Worm (Caenorhabditis elegans): ENCODE data around the gene C30H6.8.
A peak's percentile ranks its signal among the peaks of the same experiment; 100 is the strongest.

Gene C30H6.8

ce11 chrIV:17382029-17382428, at the start of gene C30H6.8:
Gene C30H6.8 (plus strand): TSS chrIV:17382329.
- TF ChIP-seq mbf-1 (tag; optimal IDR thresholded peaks at IDR 0.05) (no peak), ztf-1 (GFP tag; conservative IDR thresholded peaks at IDR 0.05) (no peak), nhr-12 (tag; optimal IDR thresholded peaks at IDR 0.05) (no peak), C34F6.9 (tag; optimal IDR thresholded peaks at IDR 0.05) (no peak), ceh-16 (tag; optimal IDR thresholded peaks at IDR 0.05) (no peak), nhr-6 (tag; optimal IDR thresholded peaks at IDR 0.05) (no peak), ZK546.5 (tag; optimal IDR thresholded peaks at IDR 0.05) (no peak), ztf-11 (tag; optimal IDR thresholded peaks at IDR 0.05) (no peak), nhr-11 (tag; optimal IDR thresholded peaks at IDR 0.05) (no peak), lin-11 (tag; optimal IDR thresholded peaks at IDR 0.05) (no peak)

DNA sequence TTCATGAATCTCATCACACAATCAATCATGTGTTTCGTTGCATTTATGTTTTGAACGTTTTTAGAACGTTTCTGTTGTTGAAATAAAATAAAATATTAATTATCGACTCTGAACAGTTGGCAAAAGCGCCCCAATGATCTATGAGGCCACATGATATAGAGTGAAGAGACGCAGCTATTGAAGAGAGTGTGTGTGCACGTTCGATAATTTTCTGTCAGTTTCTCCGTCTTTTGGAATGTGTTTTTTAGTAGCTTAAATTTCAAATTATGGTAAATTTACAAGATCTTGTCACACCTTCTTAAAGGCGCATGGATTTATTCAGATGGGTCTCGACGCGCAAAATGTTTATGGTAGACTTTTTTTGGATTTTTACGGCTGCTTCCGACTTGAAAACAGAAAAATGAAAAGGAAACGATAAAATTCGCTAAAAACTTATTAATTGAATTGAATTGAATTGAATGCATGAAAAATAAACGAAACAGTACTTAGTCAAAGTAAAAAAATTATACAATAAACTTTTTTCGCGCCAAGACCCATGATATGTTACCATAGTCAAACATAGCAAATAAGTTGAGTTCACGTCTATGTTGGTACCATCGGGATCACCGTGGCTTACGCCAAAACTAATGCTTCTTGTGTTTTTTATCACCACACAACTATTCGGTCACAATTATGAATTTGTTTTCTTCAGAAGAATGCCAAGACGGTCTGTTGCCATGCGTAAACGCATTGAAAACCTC, 48.4 kb upstream of the C30H6.8 start, which contains the start of gene C49C3.15:
C49C3.15 (plus strand) TSS at position 690 of the 740 bp plus-strand sequence.
- TF ChIP-seq nhr-12 (tag; optimal IDR thresholded peaks at IDR 0.05) (no peak), nhr-10 (tag; optimal IDR thresholded peaks at IDR 0.05) (no peak), elt-1 (tag; optimal IDR thresholded peaks at IDR 0.05) (no peak), unc-62 (GFP tag; optimal IDR thresholded peaks at IDR 0.05) (no peak), nhr-6 (tag; optimal IDR thresholded peaks at IDR 0.05) (no peak), aly-2 (tag; optimal IDR thresholded peaks at IDR 0.05) (no peak), lin-39 (tag; optimal IDR thresholded peaks at IDR 0.05) (no peak), ztf-11 (tag; optimal IDR thresholded peaks at IDR 0.05) (no peak), nhr-77 (tag; optimal IDR thresholded peaks at IDR 0.05) (no peak), unc-55 (GFP tag; optimal IDR thresholded peaks at IDR 0.05) (peak; percentile 61), ama-1 (optimal IDR thresholded peaks at IDR 0.05) (no peak), lin-13 (GFP tag; optimal IDR thresholded peaks at IDR 0.05) (no peak), Y55F3AM.14 (GFP tag; optimal IDR thresholded peaks at IDR 0.05) (no peak), blmp-1 (tag; optimal IDR thresholded peaks at IDR 0.05; ENCODE audit: insufficient read depth) (no peak), R02D3.7 (tag; optimal IDR thresholded peaks at IDR 0.05) (no peak), C34F6.9 (tag; optimal IDR thresholded peaks at IDR 0.05) (peak; percentile 73), sma-3 (GFP tag; optimal IDR thresholded peaks at IDR 0.05) (no peak), crh-2 (tag; optimal IDR thresholded peaks at IDR 0.05) (peak; percentile 62), sem-4 (tag; optimal IDR thresholded peaks at IDR 0.05) (no peak), nhr-129 (tag; optimal IDR thresholded peaks at IDR 0.05) (peak; percentile 41), lsy-2 (tag; optimal IDR thresholded peaks at IDR 0.05) (peak in 1 of 2 experiments; percentile 65), unc-39 (tag; optimal IDR thresholded peaks at IDR 0.05) (no peak), ZK546.5 (tag; optimal IDR thresholded peaks at IDR 0.05) (no peak), zag-1 (tag; optimal IDR thresholded peaks at IDR 0.05) (no peak)

DNA sequence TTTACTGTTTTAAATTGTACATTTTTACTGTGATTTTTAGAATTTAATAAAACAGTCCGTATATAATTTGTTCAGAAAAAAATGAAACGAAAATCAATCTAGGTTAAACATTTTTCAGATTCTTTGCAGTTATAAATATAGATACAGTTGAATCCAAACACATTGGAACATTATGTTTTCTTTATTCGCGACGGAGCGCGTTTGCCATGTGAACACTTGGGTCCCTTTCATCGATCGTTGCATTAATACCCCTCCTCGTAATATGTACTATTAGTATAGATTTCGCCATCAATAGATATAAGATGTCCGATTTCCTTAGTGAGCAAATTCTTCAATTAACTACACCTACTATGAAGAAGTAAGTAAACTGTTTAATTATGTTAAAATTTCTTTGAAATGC, 47.1 kb upstream of the C30H6.8 start, which contains the start of gene C49C3.8:
C49C3.8 (plus strand) TSS at position 173 of the 400 bp plus-strand sequence.
- TF ChIP-seq ZK546.5 (tag; optimal IDR thresholded peaks at IDR 0.05) (no peak), C34F6.9 (tag; optimal IDR thresholded peaks at IDR 0.05) (peak; percentile 61), unc-55 (GFP tag; optimal IDR thresholded peaks at IDR 0.05) (peak; percentile 54), nhr-129 (tag; optimal IDR thresholded peaks at IDR 0.05) (peak; percentile 8)

DNA sequence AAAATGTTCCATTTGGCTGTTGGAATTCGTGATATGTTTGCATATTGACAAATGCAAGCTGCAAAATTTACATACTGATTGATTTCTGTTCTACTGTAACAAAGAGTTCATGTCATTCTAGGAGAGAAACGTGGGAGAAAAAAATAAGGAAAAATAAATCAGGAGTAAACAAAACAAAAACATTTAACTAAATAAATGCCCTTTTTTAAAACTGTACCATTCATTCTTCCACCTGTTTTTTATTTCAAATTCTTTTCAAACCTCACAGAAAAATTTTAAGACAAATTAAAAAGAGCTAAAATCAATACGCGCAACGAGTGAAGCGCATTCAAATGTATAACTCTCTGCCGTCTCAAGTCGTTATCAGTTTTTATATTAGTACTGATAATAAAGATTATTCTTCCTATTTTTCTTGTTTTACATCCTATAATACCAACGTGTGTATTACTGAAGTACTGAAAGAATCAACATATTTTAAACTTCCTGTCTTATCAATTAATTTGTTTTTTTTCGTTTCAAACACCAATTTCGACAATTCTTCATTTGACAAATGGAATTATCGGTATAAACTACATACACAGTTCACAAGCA, 43.1 kb upstream of the C30H6.8 start, which contains the start of gene C49C3.10:
C49C3.10 (minus strand) TSS at position 51 of the 591 bp plus-strand sequence.
- TF ChIP-seq nhr-237 (tag; optimal IDR thresholded peaks at IDR 0.05) (no peak), unc-39 (tag; optimal IDR thresholded peaks at IDR 0.05) (no peak), C34F6.9 (tag; optimal IDR thresholded peaks at IDR 0.05) (no peak), skn-1 (tag; optimal IDR thresholded peaks at IDR 0.05) (peak; percentile 55), nhr-21 (tag; optimal IDR thresholded peaks at IDR 0.05) (no peak), fos-1 (tag; optimal IDR thresholded peaks at IDR 0.05) (peak; percentile 74), lin-13 (GFP tag; optimal IDR thresholded peaks at IDR 0.05) (no peak), sma-9 (GFP tag; optimal IDR thresholded peaks at IDR 0.05) (no peak), sma-9 (tag; optimal IDR thresholded peaks at IDR 0.05) (no peak), ama-1 (optimal IDR thresholded peaks at IDR 0.05) (no peak), egl-27 (tag; optimal IDR thresholded peaks at IDR 0.05) (no peak), mbf-1 (tag; optimal IDR thresholded peaks at IDR 0.05) (no peak), crh-2 (tag; optimal IDR thresholded peaks at IDR 0.05) (peak; percentile 56)
